Fruit fly (Drosophila melanogaster) whole organism, embryonic: ENCODE measurements around the gene CG42558.
A peak's percentile ranks its signal among the peaks of the same experiment; 100 is the strongest.

Experiments
- CG10565 ChIP-seq: fragments of 200-800 bp; sonication (Bioruptor generic); optimal IDR thresholded peaks from 3 replicates; lab custom pipeline; 2016; ENCODE audit warnings: missing biosample characterization, mild to moderate bottlenecking, missing genetic modification characterization
- CG10979 ChIP-seq: fragments of 200-800 bp; sonication (Bioruptor generic); optimal IDR thresholded peaks from 2 replicates; lab custom pipeline; 2018; ENCODE audit warnings: missing biosample characterization, mild to moderate bottlenecking, missing genetic modification characterization, moderate library complexity
- CG11247 ChIP-seq: fragments of 200-800 bp; sonication (Bioruptor generic); IDR thresholded peaks from 2 replicates; pipeline ENCODE4 v1.3.6; 2022; ENCODE audit warnings: missing biosample characterization, missing genetic modification characterization
- CG13123 ChIP-seq: fragments of 200-800 bp; sonication (Bioruptor generic); optimal IDR thresholded peaks from 2 replicates; lab custom pipeline; 2016; ENCODE audit warnings: missing biosample characterization, missing genetic modification characterization
- CG13775 ChIP-seq: fragments of 200-800 bp; sonication (Bioruptor generic); optimal IDR thresholded peaks from 3 replicates; lab custom pipeline; 2017; ENCODE audit warnings: missing biosample characterization, mild to moderate bottlenecking, missing genetic modification characterization
- CG14014 ChIP-seq: fragments of 200-800 bp; sonication (Bioruptor generic); IDR thresholded peaks from 2 replicates; pipeline ENCODE4 v1.3.6; 2022; ENCODE audit warnings: missing biosample characterization, missing genetic modification characterization
- CG33557 ChIP-seq: fragments of 200-800 bp; sonication (Bioruptor generic); optimal IDR thresholded peaks from 2 replicates; lab custom pipeline; 2019; ENCODE audit warnings: missing biosample characterization, mild to moderate bottlenecking, missing genetic modification characterization, moderate library complexity
- CG3407 ChIP-seq: fragments of 200-800 bp; sonication (Bioruptor generic); optimal IDR thresholded peaks from 2 replicates; lab custom pipeline; 2018; ENCODE audit warnings: missing biosample characterization, mild to moderate bottlenecking, missing genetic modification characterization
- CG3726 ChIP-seq: fragments of 200-800 bp; sonication (Bioruptor generic); IDR thresholded peaks from 3 replicates; pipeline ENCODE4, ENCODE4 v1.3.6; 2022; ENCODE audit warnings: missing biosample characterization, missing genetic modification characterization
- CG6272 ChIP-seq: fragments of 200-800 bp; sonication (Bioruptor generic); IDR thresholded peaks from 2 replicates; pipeline ENCODE4 v1.3.6; 2022; ENCODE audit warnings: missing biosample characterization, missing genetic modification characterization
- CG6813 ChIP-seq: fragments of 200-800 bp; sonication (Bioruptor generic); optimal IDR thresholded peaks from 2 replicates; lab custom pipeline; 2017; ENCODE audit warnings: missing biosample characterization, missing genetic modification characterization, mild to moderate bottlenecking, moderate library complexity, missing genetic modification reagents
- CG7372 ChIP-seq: fragments of 200-800 bp; sonication (Bioruptor generic); IDR thresholded peaks from 2 replicates; pipeline ENCODE4 v1.3.6; 2022; ENCODE audit warnings: missing biosample characterization, missing genetic modification characterization
- CG8290 ChIP-seq, 3 experiments: fragments of 200-800 bp; sonication (Bioruptor generic); optimal IDR thresholded peaks; 2 replicates each; lab custom pipeline; 2016 to 2019; ENCODE audit warnings: missing biosample characterization in 3 of 3, missing genetic modification characterization in 3 of 3, mild to moderate bottlenecking in 2 of 3, moderate library complexity in 1 of 3
- CG8478 ChIP-seq: fragments of >200 bp; optimal IDR thresholded peaks from 2 replicates; lab custom pipeline; 2018
- CG9609 ChIP-seq: fragments of 200-800 bp; sonication (Bioruptor generic); optimal IDR thresholded peaks from 3 replicates; lab custom pipeline; 2016; ENCODE audit warnings: missing biosample characterization, missing genetic modification characterization
- Doc2 ChIP-seq: fragments of 200-800 bp; sonication (Bioruptor generic); IDR thresholded peaks from 2 replicates; pipeline ENCODE4 v1.3.6; 2022; ENCODE audit warnings: missing biosample characterization, missing genetic modification characterization
- Drgx ChIP-seq: fragments of 200-800 bp; sonication (Bioruptor generic); IDR thresholded peaks from 2 replicates; pipeline ENCODE4 v1.3.6; 2022; ENCODE audit warnings: missing biosample characterization, missing genetic modification characterization
- Elba2 ChIP-seq: fragments of 200-800 bp; sonication (Bioruptor generic); optimal IDR thresholded peaks from 3 replicates; lab custom pipeline; 2016; ENCODE audit warnings: missing biosample characterization, missing genetic modification characterization
- GATAe ChIP-seq: fragments of 200-800 bp; sonication (Bioruptor generic); conservative IDR thresholded peaks from 2 replicates; pipeline ENCODE4 v1.3.6; 2022; ENCODE audit warnings: missing biosample characterization, missing genetic modification characterization
- Hey ChIP-seq: fragments of 200-800 bp; sonication (Bioruptor generic); optimal IDR thresholded peaks from 3 replicates; lab custom pipeline; 2018; ENCODE audit warnings: missing biosample characterization, mild to moderate bottlenecking, missing genetic modification characterization
- Max ChIP-seq: fragments of 200-800 bp; sonication (Bioruptor generic); optimal IDR thresholded peaks from 2 replicates; lab custom pipeline; 2016; ENCODE audit warnings: missing biosample characterization, mild to moderate bottlenecking, missing genetic modification characterization
- NFAT ChIP-seq: fragments of 200-800 bp; sonication (Bioruptor generic); IDR thresholded peaks from 2 replicates; pipeline ENCODE4 v1.3.6; 2022; ENCODE audit warnings: missing biosample characterization, missing genetic modification characterization
- NfI ChIP-seq: fragments of 200-800 bp; sonication (Bioruptor generic); optimal IDR thresholded peaks from 3 replicates; lab custom pipeline; 2018; ENCODE audit warnings: missing biosample characterization, mild to moderate bottlenecking, missing genetic modification characterization, moderate library complexity
- Oli ChIP-seq: fragments of 200-800 bp; sonication (Bioruptor generic); optimal IDR thresholded peaks from 2 replicates; lab custom pipeline; 2018; ENCODE audit warnings: missing biosample characterization, mild to moderate bottlenecking, missing genetic modification characterization, moderate library complexity
- PHDP ChIP-seq: fragments of 200-800 bp; sonication (Bioruptor generic); optimal IDR thresholded peaks from 3 replicates; lab custom pipeline; 2018; ENCODE audit warnings: missing biosample characterization, mild to moderate bottlenecking, missing genetic modification characterization, moderate library complexity
- Ptx1 ChIP-seq: fragments of 200-800 bp; sonication (Bioruptor generic); IDR thresholded peaks from 2 replicates; pipeline ENCODE4 v1.3.6; 2022; ENCODE audit warnings: missing biosample characterization, missing genetic modification characterization
- Sox100B ChIP-seq: fragments of 200-800 bp; sonication (Bioruptor generic); optimal IDR thresholded peaks from 3 replicates; lab custom pipeline; 2018; ENCODE audit warnings: missing biosample characterization, mild to moderate bottlenecking, missing genetic modification characterization
- TFAM ChIP-seq: fragments of 200-800 bp; sonication (Bioruptor generic); optimal IDR thresholded peaks from 2 replicates; lab custom pipeline; 2017; ENCODE audit warnings: missing biosample characterization, missing genetic modification characterization, inconsistent platforms
- Trl ChIP-seq, 3 experiments: fragments of >200 bp in 2 of 3; fragments of 200-800 bp in 1 of 3; sonication (Bioruptor generic) in 1 of 3; optimal IDR thresholded peaks; 2 replicates in 1 of 3; 3 replicates in 2 of 3; lab custom pipeline; 2016 to 2017; ENCODE audit warnings: missing biosample characterization in 1 of 3, missing genetic modification characterization in 1 of 3
- ase ChIP-seq: fragments of 200-800 bp; sonication (Bioruptor generic); IDR thresholded peaks from 3 replicates; pipeline ENCODE4 v1.3.6; 2022; ENCODE audit warnings: missing biosample characterization, missing genetic modification characterization
- cg ChIP-seq: fragments of 200-800 bp; sonication (Bioruptor generic); optimal IDR thresholded peaks from 3 replicates; lab custom pipeline; 2019; ENCODE audit warnings: missing biosample characterization, mild to moderate bottlenecking, missing genetic modification characterization, moderate library complexity
- chinmo ChIP-seq: fragments of 200-800 bp; sonication (Bioruptor generic); IDR thresholded peaks from 4 replicates; pipeline ENCODE4 v1.3.6; 2022; ENCODE audit warnings: missing biosample characterization, missing genetic modification characterization; ENCODE audit not compliant: partially characterized antibody
- dati ChIP-seq: fragments of 200-800 bp; sonication (Bioruptor generic); IDR thresholded peaks from 2 replicates; pipeline ENCODE4 v1.3.6; 2022; ENCODE audit warnings: missing biosample characterization, missing genetic modification characterization
- eyg ChIP-seq: fragments of 200-800 bp; sonication (Bioruptor generic); optimal IDR thresholded peaks from 3 replicates; lab custom pipeline; 2016; ENCODE audit warnings: missing biosample characterization, missing genetic modification characterization
- fd102C ChIP-seq: fragments of 200-800 bp; sonication (Bioruptor generic); optimal IDR thresholded peaks from 2 replicates; lab custom pipeline; 2018; ENCODE audit warnings: missing biosample characterization, mild to moderate bottlenecking, missing genetic modification characterization, moderate library complexity
- hbn ChIP-seq: fragments of 200-800 bp; sonication (Bioruptor generic); IDR thresholded peaks from 2 replicates; pipeline ENCODE4 v1.3.6; 2022; ENCODE audit warnings: missing biosample characterization, missing genetic modification characterization; ENCODE audit not compliant: partially characterized antibody
- jigr1 ChIP-seq: fragments of 200-800 bp; sonication (Bioruptor generic); IDR thresholded peaks from 3 replicates; pipeline ENCODE4 v1.3.6; 2022; ENCODE audit warnings: missing biosample characterization, missing genetic modification characterization
- jing ChIP-seq: fragments of 200-800 bp; sonication (Bioruptor generic); optimal IDR thresholded peaks from 2 replicates; lab custom pipeline; 2018; ENCODE audit warnings: missing biosample characterization, mild to moderate bottlenecking, missing genetic modification characterization
- luna ChIP-seq: fragments of 200-800 bp; sonication (Bioruptor generic); optimal IDR thresholded peaks from 2 replicates; lab custom pipeline; 2016; ENCODE audit warnings: missing biosample characterization, missing genetic modification characterization
- nerfin-1 ChIP-seq: fragments of 200-800 bp; sonication (Bioruptor generic); optimal IDR thresholded peaks from 3 replicates; lab custom pipeline; 2019; ENCODE audit warnings: missing biosample characterization, mild to moderate bottlenecking, missing genetic modification characterization, moderate library complexity
- nmo ChIP-seq: fragments of 200-800 bp; sonication (Bioruptor generic); optimal IDR thresholded peaks from 2 replicates; lab custom pipeline; 2018; ENCODE audit warnings: missing biosample characterization, mild to moderate bottlenecking, missing genetic modification characterization, moderate library complexity
- oc ChIP-seq: fragments of 200-800 bp; sonication (Bioruptor generic); optimal IDR thresholded peaks from 2 replicates; lab custom pipeline; 2018; ENCODE audit warnings: missing biosample characterization, mild to moderate bottlenecking, missing genetic modification characterization, moderate library complexity
- pita ChIP-seq: fragments of 200-800 bp; sonication (Bioruptor generic); optimal IDR thresholded peaks from 2 replicates; lab custom pipeline; 2017; ENCODE audit warnings: missing biosample characterization, mild to moderate bottlenecking, missing genetic modification characterization
- psq ChIP-seq: fragments of 200-800 bp; sonication (Bioruptor generic); optimal IDR thresholded peaks from 2 replicates; lab custom pipeline; 2017; ENCODE audit warnings: missing biosample characterization, missing genetic modification characterization
- run ChIP-seq: fragments of 200-800 bp; sonication (Bioruptor generic); optimal IDR thresholded peaks from 3 replicates; lab custom pipeline; 2018; ENCODE audit warnings: missing biosample characterization, mild to moderate bottlenecking, missing genetic modification characterization
- sc ChIP-seq, 3 experiments: fragments of >200 bp in 2 of 3; fragments of 200-800 bp in 1 of 3; sonication (Bioruptor generic) in 1 of 3; optimal IDR thresholded peaks; 2 replicates in 2 of 3; 3 replicates in 1 of 3; lab custom pipeline; 2017; ENCODE audit warnings: mild to moderate bottlenecking in 1 of 3, missing biosample characterization in 1 of 3, missing genetic modification characterization in 1 of 3, missing genetic modification reagents in 1 of 3
- schlank ChIP-seq: fragments of 200-800 bp; sonication (Bioruptor generic); optimal IDR thresholded peaks from 2 replicates; lab custom pipeline; 2018; ENCODE audit warnings: missing biosample characterization, mild to moderate bottlenecking, missing genetic modification characterization
- sima ChIP-seq: fragments of 200-800 bp; sonication (Bioruptor generic); optimal IDR thresholded peaks from 2 replicates; lab custom pipeline; 2016; ENCODE audit warnings: missing biosample characterization, missing genetic modification characterization
- stwl ChIP-seq: fragments of 200-800 bp; sonication (Bioruptor generic); optimal IDR thresholded peaks from 3 replicates; lab custom pipeline; 2018; ENCODE audit warnings: missing biosample characterization, mild to moderate bottlenecking, missing genetic modification characterization, moderate library complexity

The CG42558 gene

dm6 chr3R:29983073-29983544 is 50.0 kb downstream of the CG42558 start, which contains the start of gene CG7896 (continued):
- TF ChIP-seq CG10565 (GFP tag; lab: Kevin White, UChicago) (no peak), Elba2 (no peak), eyg (GFP tag; lab: Kevin White, UChicago) (no peak), CG6813 (GFP tag; lab: Kevin White, UChicago) (peak; percentile 48), sima (GFP tag; lab: Kevin White, UChicago) (no peak), nmo (GFP tag; lab: Kevin White, UChicago) (peak; percentile 89), Ptx1 (GFP tag; lab: Robert Waterston, UW) (peak; percentile 88), Drgx (GFP tag; lab: Robert Waterston, UW) (peak; percentile 90), schlank (tag; lab: Kevin White, UChicago) (no peak), Trl (optimal IDR thresholded peaks at IDR 0.05; lab: Kevin White, UChicago) (peak in 1 of 2 experiments; percentile 26), Trl (GFP tag; optimal IDR thresholded peaks at IDR 0.05; lab: Kevin White, UChicago) (no peak), CG9609 (GFP tag; lab: Kevin White, UChicago) (no peak), stwl (tag; lab: Kevin White, UChicago) (no peak), run (tag; lab: Kevin White, UChicago) (no peak), nerfin-1 (tag; lab: Kevin White, UChicago) (peak; percentile 45), jing (peak; percentile 8), CG8478 (no peak), dati (GFP tag; lab: Robert Waterston, UW) (no peak), TFAM (GFP tag; lab: Kevin White, UChicago) (no peak), Doc2 (GFP tag; lab: Robert Waterston, UW) (0 out of 2 replicates have a peak, but pooled peaks have one; percentile 5), Sox100B (GFP tag; lab: Kevin White, UChicago) (peak; percentile 75), NfI (GFP tag; lab: Kevin White, UChicago) (peak; percentile 53), luna (no peak), CG8290 (GFP tag; optimal IDR thresholded peaks at IDR 0.05; lab: Kevin White, UChicago) (peak; percentile 47), CG8290 (tag; optimal IDR thresholded peaks at IDR 0.05; lab: Kevin White, UChicago) (peak in 1 of 2 experiments; percentile 8), GATAe (GFP tag; lab: Robert Waterston, UW) (peak; percentile 37), ase (GFP tag; lab: Robert Waterston, UW) (peak; percentile 53; the same call in 1 of the 3 replicates), CG14014 (peak; percentile 69), fd102C (GFP tag; lab: Kevin White, UChicago) (no peak), sc (optimal IDR thresholded peaks at IDR 0.05; lab: Kevin White, UChicago) (no peak), sc (GFP tag; optimal IDR thresholded peaks at IDR 0.05; lab: Kevin White, UChicago) (peak; percentile 18), CG6272 (GFP tag; lab: Robert Waterston, UW) (peak; percentile 76), oc (tag; lab: Kevin White, UChicago) (no peak), CG33557 (GFP tag; lab: Kevin White, UChicago) (peak; percentile 61), CG13123 (GFP tag; lab: Kevin White, UChicago) (peak; percentile 4), CG3407 (peak; percentile 37), CG7372 (GFP tag; lab: Robert Waterston, UW) (peak; percentile 75), psq (GFP tag; lab: Kevin White, UChicago) (peak; percentile 4), NFAT (GFP tag; lab: Robert Waterston, UW) (peak; percentile 82), CG13775 (GFP tag; lab: Kevin White, UChicago) (peak; percentile 58), chinmo (GFP tag; lab: Robert Waterston, UW) (peak; percentile 86; the same call in 3 of the 4 replicates), Hey (tag; lab: Kevin White, UChicago) (no peak), CG11247 (peak; percentile 60; the same call in 1 of the 2 replicates), CG3726 (GFP tag; lab: Robert Waterston, UW) (peak; percentile 74; the same call in 2 of the 3 replicates), jigr1 (peak; percentile 65; the same call in 1 of the 3 replicates), hbn (GFP tag; lab: Robert Waterston, UW) (no peak), PHDP (tag; lab: Kevin White, UChicago) (peak; percentile 56), cg (GFP tag; lab: Kevin White, UChicago) (no peak), pita (GFP tag; lab: Kevin White, UChicago) (no peak), Oli (tag; lab: Kevin White, UChicago) (peak; percentile 71), Max (GFP tag; lab: Kevin White, UChicago) (peak; percentile 37), CG10979 (tag; lab: Kevin White, UChicago) (peak; percentile 71)
